Fruit fly (Drosophila melanogaster): Measurements from ENCODE around the gene cad.
A peak's percentile ranks its signal among the peaks of the same experiment; 100 is the strongest.

Gene cad

DNA sequence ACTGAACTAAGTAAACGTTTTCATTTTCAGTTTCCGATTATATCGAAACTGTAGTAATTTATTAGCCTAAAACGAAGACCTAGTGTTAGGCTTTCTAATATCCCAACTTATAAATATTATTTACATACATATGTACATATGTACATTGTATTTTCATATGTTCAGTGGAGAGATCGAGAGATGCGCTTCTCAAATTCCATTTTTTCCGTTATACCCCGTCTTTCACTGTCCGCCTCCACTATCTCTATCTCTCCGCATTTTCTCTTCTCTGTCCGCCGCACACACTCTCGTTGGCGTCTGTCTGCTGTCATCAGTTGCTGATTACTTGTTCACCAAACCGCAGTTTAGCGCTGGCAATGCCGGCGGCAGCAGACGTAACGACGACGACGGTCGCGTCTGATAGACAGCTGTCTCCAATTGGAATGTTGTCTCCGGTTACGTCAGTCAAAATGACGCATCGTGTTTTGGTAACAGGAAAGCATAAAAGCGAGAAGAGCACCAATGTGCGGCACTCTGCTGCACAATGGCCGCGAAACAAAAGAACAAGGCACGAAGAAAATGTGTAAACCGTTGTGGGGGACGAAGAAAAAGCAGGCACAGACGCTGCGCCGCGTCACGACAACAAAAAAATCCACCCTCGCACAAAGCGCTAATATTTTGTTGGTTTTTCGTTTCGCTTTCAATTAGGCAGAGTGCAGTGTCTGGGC lies 52.1 kb downstream of the cad start, which contains the start of gene CG9331 (continued):
- TF ChIP-seq CG34422 (GFP tag; IDR thresholded peaks at IDR 0.05) (peak; percentile 71; the same call in 2 of the 3 replicates), CG17385 (GFP tag; optimal IDR thresholded peaks at IDR 0.05) (no peak), dpn (GFP tag; optimal IDR thresholded peaks at IDR 0.05) (no peak), Awh (GFP tag; IDR thresholded peaks at IDR 0.05) (no peak), TFAM (GFP tag; optimal IDR thresholded peaks at IDR 0.05) (no peak), Asciz (GFP tag; optimal IDR thresholded peaks at IDR 0.05) (no peak), da (GFP tag; optimal IDR thresholded peaks at IDR 0.05) (no peak), CG7987 (GFP tag; optimal IDR thresholded peaks at IDR 0.05) (no peak), CG11093 (GFP tag; IDR thresholded peaks at IDR 0.05) (no peak), BEAF-32 (GFP tag; optimal IDR thresholded peaks at IDR 0.05) (peak; percentile 25), CG12155 (GFP tag; optimal IDR thresholded peaks at IDR 0.05) (no peak), CG9609 (GFP tag; optimal IDR thresholded peaks at IDR 0.05) (no peak), CG8290 (GFP tag; optimal IDR thresholded peaks at IDR 0.05) (no peak), CG8290 (tag; optimal IDR thresholded peaks at IDR 0.05) (peak in 1 of 2 experiments; percentile 29), CG8388 (GFP tag; optimal IDR thresholded peaks at IDR 0.05) (no peak), CG18764 (GFP tag; optimal IDR thresholded peaks at IDR 0.05) (no peak), lov (optimal IDR thresholded peaks at IDR 0.05) (no peak), lov (GFP tag; IDR thresholded peaks at IDR 0.05) (no peak), chm (GFP tag; IDR thresholded peaks at IDR 0.05) (peak; percentile 64; the same call in 1 of the 2 replicates), salm (tag; optimal IDR thresholded peaks at IDR 0.05) (no peak), CG12744 (GFP tag; optimal IDR thresholded peaks at IDR 0.05) (no peak), slbo (GFP tag; IDR thresholded peaks at IDR 0.05) (no peak), CG11247 (GFP tag; IDR thresholded peaks at IDR 0.05) (no peak), tio (GFP tag; optimal IDR thresholded peaks at IDR 0.05) (no peak), CG9437 (GFP tag; optimal IDR thresholded peaks at IDR 0.05) (peak; percentile 45), CG9817 (tag; optimal IDR thresholded peaks at IDR 0.05) (no peak), CG3281 (GFP tag; optimal IDR thresholded peaks at IDR 0.05) (no peak), CG12659 (GFP tag; optimal IDR thresholded peaks at IDR 0.05) (no peak), Med (GFP tag) (peak; percentile 90), slp2 (GFP tag; optimal IDR thresholded peaks at IDR 0.05) (no peak), CG7839 (tag; optimal IDR thresholded peaks at IDR 0.05) (no peak), CG15073 (GFP tag; optimal IDR thresholded peaks at IDR 0.05) (no peak), zen (tag; optimal IDR thresholded peaks at IDR 0.05) (peak; percentile 70), tll (GFP tag; optimal IDR thresholded peaks at IDR 0.05) (no peak), Vsx1 (GFP tag; optimal IDR thresholded peaks at IDR 0.05) (peak; percentile 71), CG34376 (GFP tag; optimal IDR thresholded peaks at IDR 0.05) (no peak), sima (GFP tag; optimal IDR thresholded peaks at IDR 0.05) (no peak), CG10267 (tag; optimal IDR thresholded peaks at IDR 0.05) (no peak), CG4617 (GFP tag; optimal IDR thresholded peaks at IDR 0.05; ENCODE audit: borderline replicate concordance) (no peak), Bteb2 (GFP tag; optimal IDR thresholded peaks at IDR 0.05) (no peak), Gug (GFP tag; IDR thresholded peaks at IDR 0.05) (no peak), esg (GFP tag; conservative IDR thresholded peaks at IDR 0.05) (no peak), CHES-1-like (GFP tag; optimal IDR thresholded peaks at IDR 0.05) (no peak), Rfx (GFP tag; IDR thresholded peaks at IDR 0.05) (no peak), CG9932 (GFP tag; IDR thresholded peaks at IDR 0.05) (peak; percentile 20; the same call in 1 of the 2 replicates), CG31224 (GFP tag; IDR thresholded peaks at IDR 0.05) (peak; percentile 100), CG6683 (GFP tag; optimal IDR thresholded peaks at IDR 0.05) (no peak), Max (GFP tag; optimal IDR thresholded peaks at IDR 0.05) (no peak), Sin3A (optimal IDR thresholded peaks at IDR 0.05) (no peak), CkIIα-i1 (GFP tag; IDR thresholded peaks at IDR 0.05) (no peak), CG15696 (tag; optimal IDR thresholded peaks at IDR 0.05) (peak; percentile 9)

All from whole organism, embryonic.